Worm (Caenorhabditis elegans) whole organism, late embryonic: ENCODE results near the gene mam-5.
A peak's percentile ranks its signal among the peaks of the same experiment; 100 is the strongest.

Experiments
- T23F11.4 ChIP-seq: fragments of 200-800 bp; sonication (Bioruptor generic); optimal IDR thresholded peaks from 2 replicates; lab custom pipeline; 2018; ENCODE audit warnings: mild to moderate bottlenecking, missing genetic modification characterization, missing compliant biosample characterization
- Y22D7AL.16 ChIP-seq: sonication (generic microtip); optimal IDR thresholded peaks from 2 replicates; lab custom pipeline; 2016; ENCODE audit warnings: missing genetic modification characterization, missing compliant biosample characterization
- ahr-1 ChIP-seq: sonication (generic microtip); optimal IDR thresholded peaks from 2 replicates; lab custom pipeline; 2016; ENCODE audit warnings: missing genetic modification characterization, missing compliant biosample characterization
- ceh-18 ChIP-seq: sonication (generic microtip); optimal IDR thresholded peaks from 2 replicates; lab custom pipeline; 2016; ENCODE audit warnings: missing genetic modification characterization, missing compliant biosample characterization
- ceh-19 ChIP-seq: fragments of 200-800 bp; sonication (Bioruptor generic); optimal IDR thresholded peaks from 2 replicates; lab custom pipeline; 2018; ENCODE audit warnings: mild to moderate bottlenecking, missing genetic modification characterization, missing compliant biosample characterization
- ceh-2 ChIP-seq: sonication (generic microtip); optimal IDR thresholded peaks from 2 replicates; lab custom pipeline; 2016; ENCODE audit warnings: missing genotype, missing genetic modification characterization, missing compliant biosample characterization
- ceh-24 ChIP-seq: sonication (generic microtip); optimal IDR thresholded peaks from 2 replicates; lab custom pipeline; 2016; ENCODE audit warnings: mild to moderate bottlenecking, missing genetic modification characterization, missing compliant biosample characterization
- ceh-31 ChIP-seq: sonication (generic microtip); optimal IDR thresholded peaks from 2 replicates; lab custom pipeline; 2016; ENCODE audit warnings: missing genetic modification characterization, missing compliant biosample characterization
- ceh-45 ChIP-seq: fragments of 200-800 bp; sonication (Bioruptor generic); IDR thresholded peaks from 2 replicates; pipeline ENCODE4 v1.3.6; 2022; ENCODE audit warnings: missing genetic modification reagents, missing genetic modification characterization, missing compliant biosample characterization
- ceh-9 ChIP-seq: sonication (generic microtip); optimal IDR thresholded peaks from 2 replicates; lab custom pipeline; 2016; ENCODE audit warnings: mild to moderate bottlenecking, missing genetic modification characterization, inconsistent platforms, missing compliant biosample characterization
- che-1 ChIP-seq: sonication (generic microtip); optimal IDR thresholded peaks from 2 replicates; lab custom pipeline; 2016; ENCODE audit warnings: mild to moderate bottlenecking, missing genetic modification characterization, missing compliant biosample characterization
- elt-4 ChIP-seq: sonication (generic microtip); optimal IDR thresholded peaks from 2 replicates; lab custom pipeline; 2016; ENCODE audit warnings: missing genetic modification characterization, missing compliant biosample characterization
- ets-4 ChIP-seq: sonication (generic microtip); optimal IDR thresholded peaks from 2 replicates; lab custom pipeline; 2016; ENCODE audit warnings: missing genetic modification characterization, missing compliant biosample characterization
- fax-1 ChIP-seq: sonication (generic microtip); optimal IDR thresholded peaks from 2 replicates; lab custom pipeline; 2016; ENCODE audit warnings: missing genotype, missing genetic modification characterization, missing compliant biosample characterization
- fkh-10 ChIP-seq: fragments of 150-350 bp; optimal IDR thresholded peaks from 2 replicates; lab custom pipeline; 2014; ENCODE audit warnings: missing biosample characterization, missing genetic modification reagents, missing genetic modification characterization
- gmeb-2 ChIP-seq: sonication (generic microtip); optimal IDR thresholded peaks from 2 replicates; lab custom pipeline; 2016; ENCODE audit warnings: missing genetic modification characterization, inconsistent platforms, missing compliant biosample characterization
- hlh-13 ChIP-seq: fragments of 200-800 bp; sonication (Bioruptor generic); optimal IDR thresholded peaks from 2 replicates; lab custom pipeline; 2018; ENCODE audit warnings: mild to moderate bottlenecking, missing genetic modification characterization, missing compliant biosample characterization
- hlh-8 ChIP-seq: sonication (generic microtip); optimal IDR thresholded peaks from 2 replicates; lab custom pipeline; 2016; ENCODE audit warnings: missing genotype, missing genetic modification characterization, missing compliant biosample characterization
- lim-6 ChIP-seq: sonication (generic microtip); optimal IDR thresholded peaks from 2 replicates; lab custom pipeline; 2016; ENCODE audit warnings: missing genetic modification characterization, missing compliant biosample characterization
- madf-2 ChIP-seq: sonication (generic microtip); optimal IDR thresholded peaks from 2 replicates; lab custom pipeline; 2017; ENCODE audit warnings: missing genetic modification characterization, missing compliant biosample characterization
- nhr-11 ChIP-seq: fragments of 150-350 bp; optimal IDR thresholded peaks from 2 replicates; lab custom pipeline; 2014; ENCODE audit warnings: missing biosample characterization, missing genetic modification characterization
- nhr-232 ChIP-seq: sonication (generic microtip); optimal IDR thresholded peaks from 2 replicates; lab custom pipeline; 2016; ENCODE audit warnings: missing genetic modification characterization, missing compliant biosample characterization
- pag-3 ChIP-seq: sonication (generic microtip); optimal IDR thresholded peaks from 2 replicates; lab custom pipeline; 2016; ENCODE audit warnings: missing compliant biosample characterization, missing genetic modification characterization, borderline replicate concordance
- pha-2 ChIP-seq: sonication (generic microtip); optimal IDR thresholded peaks from 2 replicates; lab custom pipeline; 2017; ENCODE audit warnings: mild to moderate bottlenecking, missing genetic modification characterization, missing compliant biosample characterization
- pqm-1 ChIP-seq: sonication (generic microtip); optimal IDR thresholded peaks from 2 replicates; lab custom pipeline; 2016; ENCODE audit warnings: missing genetic modification characterization, missing compliant biosample characterization
- pros-1 ChIP-seq: fragments of 150-350 bp; optimal IDR thresholded peaks from 2 replicates; lab custom pipeline; 2014; ENCODE audit warnings: missing biosample characterization, missing genetic modification reagents, missing genetic modification characterization
- ref-2 ChIP-seq: sonication (generic microtip); optimal IDR thresholded peaks from 2 replicates; lab custom pipeline; 2016; ENCODE audit warnings: missing genetic modification characterization, missing compliant biosample characterization
- rnt-1 ChIP-seq: sonication (generic microtip); optimal IDR thresholded peaks from 2 replicates; lab custom pipeline; 2016; ENCODE audit warnings: missing genetic modification characterization, missing compliant biosample characterization
- sox-2 ChIP-seq: fragments of 200-800 bp; sonication (Bioruptor generic); IDR thresholded peaks from 2 replicates; pipeline ENCODE4 v1.3.6; 2022; ENCODE audit warnings: missing genetic modification reagents, missing genetic modification characterization, missing compliant biosample characterization
- sox-4 ChIP-seq: sonication (generic microtip); optimal IDR thresholded peaks from 2 replicates; lab custom pipeline; 2017; ENCODE audit warnings: mild to moderate bottlenecking, missing genetic modification characterization, inconsistent platforms, missing compliant biosample characterization
- syd-9 ChIP-seq: sonication (generic microtip); optimal IDR thresholded peaks from 2 replicates; lab custom pipeline; 2016; ENCODE audit warnings: mild to moderate bottlenecking, missing genetic modification characterization, moderate library complexity, missing compliant biosample characterization
- tbx-7 ChIP-seq: sonication (generic microtip); optimal IDR thresholded peaks from 2 replicates; lab custom pipeline; 2016; ENCODE audit warnings: missing genotype, missing genetic modification characterization, missing compliant biosample characterization
- unc-3 ChIP-seq, 2 experiments: fragments of 200-800 bp in 1 of 2; sonication (Bioruptor generic) in 1 of 2; sonication (generic microtip) in 1 of 2; conservative IDR thresholded peaks in 1 of 2; optimal IDR thresholded peaks in 1 of 2; 2 replicates each; pipeline versions ENCODE4 v1.3.6 to Lab custom; 2016 to 2022; ENCODE audit warnings: missing compliant biosample characterization in 2 of 2, missing genetic modification characterization in 2 of 2, missing genetic modification reagents in 1 of 2
- unc-42 ChIP-seq: sonication (generic microtip); optimal IDR thresholded peaks from 2 replicates; lab custom pipeline; 2016; ENCODE audit warnings: missing genotype, missing genetic modification characterization, missing compliant biosample characterization

mam-5 gene

ce11 chrV:9911165-9911564, 41.3 kb upstream of the mam-5 start:
- TF ChIP-seq unc-42 (tag; lab: Kevin White, UChicago) = peak; percentile 90
- no peak for TF ChIP-seq ceh-31 (tag; lab: Kevin White, UChicago)
- TF ChIP-seq sox-4 (tag; lab: Kevin White, UChicago) = no peak

ce11 chrV:9913863-9914262, 38.6 kb upstream of the mam-5 start, which contains the start of gene fipr-10:
fipr-10 (plus strand) TSS chrV:9914163.
- TF ChIP-seq unc-42 (tag; lab: Kevin White, UChicago) = no peak
- no peak for TF ChIP-seq rnt-1 (tag; lab: Kevin White, UChicago)
- no peak for TF ChIP-seq unc-3 (GFP tag; conservative IDR thresholded peaks at IDR 0.05; lab: Robert Waterston, UW)
- no peak for TF ChIP-seq unc-3 (tag; optimal IDR thresholded peaks at IDR 0.05; lab: Kevin White, UChicago)
- TF ChIP-seq gmeb-2 = no peak
- no peak for TF ChIP-seq ceh-31 (tag; lab: Kevin White, UChicago)
- no peak for TF ChIP-seq hlh-13
- no peak for TF ChIP-seq Y22D7AL.16 (tag; lab: Kevin White, UChicago)
- no peak for TF ChIP-seq ceh-2 (tag; lab: Kevin White, UChicago)
- TF ChIP-seq pag-3 (tag; lab: Kevin White, UChicago) = no peak
- no peak for TF ChIP-seq T23F11.4 (GFP tag; lab: Kevin White, UChicago)
- no peak for TF ChIP-seq sox-2 (GFP tag; lab: Robert Waterston, UW)
- TF ChIP-seq ahr-1 (tag; lab: Kevin White, UChicago) = no peak
- no peak for TF ChIP-seq ceh-19 (GFP tag; lab: Kevin White, UChicago)
- TF ChIP-seq, all 69 proteins: peak for 0

DNA sequence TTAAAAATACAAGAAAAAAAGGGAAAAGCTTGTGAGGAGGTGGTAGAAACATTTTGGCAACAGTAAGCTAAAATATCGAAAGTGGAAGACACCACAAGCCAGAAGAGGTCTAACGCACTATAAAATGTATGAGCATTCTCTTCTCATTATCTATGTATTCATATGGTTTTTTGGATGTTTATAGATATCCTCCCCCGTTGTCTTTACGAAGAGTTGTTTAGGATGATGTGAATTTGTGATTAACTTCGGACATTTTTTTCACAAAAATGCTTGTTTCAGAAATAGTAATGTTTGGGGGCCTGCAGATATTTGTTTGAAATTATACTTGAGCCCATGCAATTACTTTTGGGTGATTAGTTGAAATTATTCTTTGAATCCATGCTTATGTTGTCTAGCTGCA, 37.5 kb upstream of the mam-5 start, which contains the start of gene mec-9:
Gene mec-9 (minus strand): TSS at position 101 of the 400 bp plus-strand sequence.
- TF ChIP-seq nhr-11 (tag; lab: Kevin White, UChicago) = no peak
- TF ChIP-seq tbx-7 (tag; lab: Kevin White, UChicago) = no peak
- TF ChIP-seq fkh-10 = no peak
- TF ChIP-seq ceh-24 (tag; lab: Kevin White, UChicago) = no peak
- no peak for TF ChIP-seq pqm-1 (tag; lab: Kevin White, UChicago)
- TF ChIP-seq che-1 (tag; lab: Kevin White, UChicago) = no peak
- no peak for TF ChIP-seq hlh-13
- no peak for TF ChIP-seq lim-6
- no peak for TF ChIP-seq hlh-8 (tag; lab: Kevin White, UChicago)
- no peak for TF ChIP-seq pros-1
- TF ChIP-seq nhr-232 (tag; lab: Kevin White, UChicago) = no peak
- no peak for TF ChIP-seq ref-2
- no peak for TF ChIP-seq unc-3 (GFP tag; conservative IDR thresholded peaks at IDR 0.05; lab: Robert Waterston, UW)
- no peak for TF ChIP-seq unc-3 (tag; optimal IDR thresholded peaks at IDR 0.05; lab: Kevin White, UChicago)
- no peak for TF ChIP-seq syd-9 (tag; lab: Kevin White, UChicago)
- TF ChIP-seq T23F11.4 (GFP tag; lab: Kevin White, UChicago) = no peak

DNA sequence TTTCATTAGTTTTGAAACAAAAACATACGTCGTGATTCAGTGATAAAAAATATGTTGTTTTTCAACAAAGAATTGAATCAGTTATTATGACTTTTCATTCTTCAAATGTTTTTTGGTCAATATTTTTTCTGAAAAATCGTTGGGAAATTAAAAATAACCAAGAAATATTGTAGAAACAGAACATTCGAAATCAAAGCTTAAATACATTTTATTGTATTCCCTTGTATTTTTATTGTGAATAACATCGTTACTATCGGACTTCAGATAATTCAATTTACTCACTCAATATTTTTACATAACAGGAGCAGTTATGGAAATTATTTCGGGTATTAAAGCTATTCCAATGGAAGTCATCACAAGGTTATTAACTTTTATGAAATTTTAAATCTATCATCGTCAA, 35.8 kb upstream of the mam-5 start, which contains the start of gene C50H2.4:
Gene C50H2.4 (plus strand): TSS at position 301 of the 400 bp plus-strand sequence.
- TF ChIP-seq nhr-232 (tag; lab: Kevin White, UChicago) = no peak
- TF ChIP-seq ets-4 (tag; lab: Kevin White, UChicago) = no peak
- no peak for TF ChIP-seq ceh-18 (tag; lab: Kevin White, UChicago)
- TF ChIP-seq pag-3 (tag; lab: Kevin White, UChicago) = no peak
- TF ChIP-seq rnt-1 (tag; lab: Kevin White, UChicago) = no peak
- no peak for TF ChIP-seq tbx-7 (tag; lab: Kevin White, UChicago)
- no peak for TF ChIP-seq ceh-45
- no peak for TF ChIP-seq ahr-1 (tag; lab: Kevin White, UChicago)
- no peak for TF ChIP-seq elt-4 (tag; lab: Kevin White, UChicago)
- no peak for TF ChIP-seq madf-2
- TF ChIP-seq fax-1 (tag; lab: Kevin White, UChicago) = no peak
- no peak for TF ChIP-seq syd-9 (tag; lab: Kevin White, UChicago)
- no peak for TF ChIP-seq pha-2 (tag; lab: Kevin White, UChicago)
- no peak for TF ChIP-seq gmeb-2
- no peak for TF ChIP-seq ceh-2 (tag; lab: Kevin White, UChicago)
- TF ChIP-seq ceh-9 (tag; lab: Kevin White, UChicago) = no peak
